Worm (Caenorhabditis elegans): Measurements from ENCODE around the gene hrg-3.

Gene hrg-3

DNA sequence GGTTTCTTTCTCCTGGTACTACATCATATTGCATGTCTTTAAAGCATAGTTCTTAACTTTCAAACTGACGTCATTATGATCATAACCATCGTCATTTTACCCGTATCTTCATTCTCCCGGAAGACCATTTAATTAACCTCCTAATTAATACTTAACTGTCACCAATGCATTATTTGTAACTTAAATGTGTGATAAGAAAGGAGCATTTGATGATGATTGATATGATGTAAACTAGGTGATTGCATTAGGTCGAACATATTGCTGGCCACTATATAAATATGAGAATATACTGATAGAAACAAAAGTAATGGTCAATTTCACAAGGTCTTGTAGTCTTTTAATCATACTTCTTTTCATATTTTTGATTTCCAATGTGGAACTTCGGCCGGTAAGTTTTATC, at the start of gene hrg-3:
hrg-3 (plus strand) TSS at position 227 of the 400 bp plus-strand sequence.
- TF ChIP-seq B0310.2 (tag; optimal IDR thresholded peaks at IDR 0.05) (no peak), hnd-1 (tag; optimal IDR thresholded peaks at IDR 0.05) (no peak), pes-1 (GFP tag; IDR thresholded peaks at IDR 0.05) (no peak), scrt-1 (GFP tag; IDR thresholded peaks at IDR 0.05) (no peak), tra-4 (tag; optimal IDR thresholded peaks at IDR 0.05) (no peak), ceh-36 (tag; optimal IDR thresholded peaks at IDR 0.05) (no peak), tbx-37 (GFP tag; conservative IDR thresholded peaks at IDR 0.05) (no peak), F13C5.2 (tag; optimal IDR thresholded peaks at IDR 0.05) (no peak), ceh-13 (GFP tag; optimal IDR thresholded peaks at IDR 0.05) (no peak), hmg-4 (GFP tag; optimal IDR thresholded peaks at IDR 0.05) (no peak), sea-1 (GFP tag; conservative IDR thresholded peaks at IDR 0.05) (no peak), ets-7 (tag; optimal IDR thresholded peaks at IDR 0.05) (no peak), ama-1 (optimal IDR thresholded peaks at IDR 0.05) (no peak), hmbx-1 (tag; optimal IDR thresholded peaks at IDR 0.05) (no peak), tbx-11 (GFP tag; IDR thresholded peaks at IDR 0.05) (no peak), flt-1 (GFP tag; IDR thresholded peaks at IDR 0.05) (no peak), aly-1 (tag; optimal IDR thresholded peaks at IDR 0.05) (no peak)

DNA sequence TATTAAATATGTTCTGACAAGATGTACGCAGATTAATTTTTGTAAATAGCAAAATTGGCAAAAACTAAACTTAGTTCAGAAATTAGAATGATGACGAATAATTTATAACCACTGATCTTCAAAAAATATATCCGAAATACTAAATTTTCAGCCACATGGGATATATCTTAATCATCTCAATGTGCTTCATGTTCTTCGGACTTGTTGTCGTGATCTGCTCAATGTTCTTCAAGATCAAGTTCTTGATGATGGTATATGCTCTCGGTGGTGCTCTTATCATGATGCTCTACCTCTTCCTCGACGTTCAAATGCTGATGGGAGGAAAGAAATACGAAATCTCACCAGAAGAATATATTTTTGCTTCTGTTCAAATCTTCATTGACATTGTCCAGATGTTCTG, 49.7 kb upstream of the hrg-3 start:
- TF ChIP-seq tra-4 (tag; optimal IDR thresholded peaks at IDR 0.05) (no peak), hnd-1 (tag; optimal IDR thresholded peaks at IDR 0.05) (no peak), hmbx-1 (tag; optimal IDR thresholded peaks at IDR 0.05) (no peak), tbx-37 (GFP tag; conservative IDR thresholded peaks at IDR 0.05) (no peak), pes-1 (GFP tag; IDR thresholded peaks at IDR 0.05) (no peak), flt-1 (GFP tag; IDR thresholded peaks at IDR 0.05) (no peak), ets-7 (tag; optimal IDR thresholded peaks at IDR 0.05) (no peak), sea-1 (GFP tag; conservative IDR thresholded peaks at IDR 0.05) (no peak), ceh-13 (GFP tag; optimal IDR thresholded peaks at IDR 0.05) (no peak), hmg-4 (GFP tag; optimal IDR thresholded peaks at IDR 0.05) (no peak), aly-1 (tag; optimal IDR thresholded peaks at IDR 0.05) (no peak), tbx-11 (GFP tag; IDR thresholded peaks at IDR 0.05) (no peak), ama-1 (optimal IDR thresholded peaks at IDR 0.05) (no peak), scrt-1 (GFP tag; IDR thresholded peaks at IDR 0.05) (no peak), F13C5.2 (tag; optimal IDR thresholded peaks at IDR 0.05) (no peak), B0310.2 (tag; optimal IDR thresholded peaks at IDR 0.05) (no peak), ceh-36 (tag; optimal IDR thresholded peaks at IDR 0.05) (no peak)

DNA sequence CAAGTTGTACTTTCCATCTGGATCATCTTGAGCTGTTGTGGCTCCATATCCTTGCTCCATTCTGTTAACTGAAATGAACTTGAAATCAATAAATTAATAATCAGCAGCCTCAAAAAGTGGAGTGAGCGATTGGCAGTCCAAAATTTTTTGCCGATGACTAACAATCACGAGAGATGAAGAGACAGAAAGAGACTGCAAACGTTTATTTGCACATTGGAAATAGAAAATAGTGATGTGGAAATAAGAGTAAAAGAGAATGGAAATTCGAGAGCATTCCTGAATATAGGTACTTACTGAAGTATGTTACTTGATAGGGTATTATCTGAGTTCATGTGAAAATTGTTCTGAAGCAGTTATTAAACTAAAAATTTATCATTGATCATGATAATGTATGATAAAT, 46.5 kb upstream of the hrg-3 start, which contains the start of gene tag-120:
tag-120 (minus strand) TSS at position 68 of the 400 bp plus-strand sequence.
- no peak for TF ChIP-seq flt-1 (GFP tag; IDR thresholded peaks at IDR 0.05)

DNA sequence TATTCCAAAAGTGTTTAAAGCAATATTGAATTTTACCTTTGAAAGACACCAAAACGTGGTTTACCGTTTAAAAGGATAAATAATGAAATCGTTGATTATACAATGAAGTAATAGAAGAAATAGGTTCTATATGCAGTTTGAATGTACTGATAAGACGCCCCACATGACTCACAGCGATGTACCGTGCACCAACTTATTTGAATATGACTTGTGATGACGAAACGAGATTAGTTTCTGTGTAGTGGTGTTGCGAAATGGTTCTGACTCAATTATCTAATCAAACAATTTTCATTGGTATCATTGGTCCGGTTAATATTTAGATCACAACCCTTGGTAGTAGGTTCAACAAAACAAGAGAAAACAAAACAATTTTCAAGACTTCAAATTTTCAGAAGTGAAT, 45.1 kb upstream of the hrg-3 start:
- TF ChIP-seq tbx-37 (GFP tag; conservative IDR thresholded peaks at IDR 0.05) = no peak
- TF ChIP-seq sea-1 (GFP tag; conservative IDR thresholded peaks at IDR 0.05) = no peak
- TF ChIP-seq ceh-36 (tag; optimal IDR thresholded peaks at IDR 0.05) = no peak

DNA sequence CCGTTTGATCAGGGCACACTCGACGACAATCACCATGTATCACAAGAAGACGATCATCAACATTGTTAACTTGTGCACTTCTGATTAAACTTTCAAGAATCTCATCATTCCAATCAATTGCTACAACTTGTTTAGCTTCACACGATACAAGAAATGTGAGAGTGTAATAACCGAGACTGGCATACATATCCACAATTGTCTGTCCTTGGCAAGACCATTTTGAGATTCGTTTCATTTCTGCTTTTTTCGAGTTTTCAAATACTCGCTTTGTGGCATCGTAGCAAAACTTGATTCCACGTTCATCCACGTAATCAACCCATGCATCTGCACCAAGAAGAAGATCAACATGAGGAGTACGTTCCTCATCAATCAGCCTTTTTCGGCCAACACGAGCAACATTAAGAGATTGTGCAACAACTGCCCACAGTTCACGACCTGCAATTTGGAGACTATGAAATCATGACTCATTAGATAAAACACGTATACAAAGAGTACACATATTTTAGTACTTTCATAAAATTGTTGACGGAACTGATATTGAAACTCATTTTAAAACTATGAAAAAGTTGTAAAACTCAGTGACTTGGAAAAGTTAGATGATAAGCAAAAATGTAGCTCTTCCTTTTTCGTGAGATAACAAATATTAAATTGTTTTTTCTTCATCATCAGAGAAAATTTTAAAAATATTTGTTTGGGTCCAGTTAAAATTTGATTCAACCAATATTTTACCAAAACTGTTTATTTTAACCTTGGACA, 43.7 kb upstream of the hrg-3 start:
- TF ChIP-seq ceh-36 (tag; optimal IDR thresholded peaks at IDR 0.05) = no peak

DNA sequence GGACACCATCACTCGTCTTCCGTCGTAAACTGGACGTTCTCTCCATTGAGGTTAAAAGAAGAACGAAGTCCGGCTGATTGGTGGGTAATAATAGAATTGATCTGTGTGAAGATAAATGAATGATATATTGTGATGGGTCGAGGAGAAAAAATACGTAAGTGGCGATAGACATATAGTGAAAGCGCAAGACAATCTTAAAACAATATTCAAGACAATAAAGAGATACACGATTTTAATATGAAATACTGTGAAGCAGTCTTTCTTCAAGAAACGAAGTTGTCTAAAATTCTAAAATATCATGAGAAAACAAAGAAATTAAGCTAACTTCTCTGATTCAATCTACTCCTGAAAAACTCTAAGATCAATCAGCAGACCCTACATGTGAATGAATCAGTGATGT, 42.7 kb upstream of the hrg-3 start, which contains the start of gene F40F9.10:
F40F9.10 (minus strand) TSS at position 101 of the 400 bp plus-strand sequence.
- TF ChIP-seq hnd-1 (tag; optimal IDR thresholded peaks at IDR 0.05) (no peak), ceh-13 (GFP tag; optimal IDR thresholded peaks at IDR 0.05) (no peak), scrt-1 (GFP tag; IDR thresholded peaks at IDR 0.05) (no peak), B0310.2 (tag; optimal IDR thresholded peaks at IDR 0.05) (no peak), ets-7 (tag; optimal IDR thresholded peaks at IDR 0.05) (no peak), flt-1 (GFP tag; IDR thresholded peaks at IDR 0.05) (no peak), hmbx-1 (tag; optimal IDR thresholded peaks at IDR 0.05) (no peak), aly-1 (tag; optimal IDR thresholded peaks at IDR 0.05) (no peak), F13C5.2 (tag; optimal IDR thresholded peaks at IDR 0.05) (no peak), ama-1 (optimal IDR thresholded peaks at IDR 0.05) (no peak), sea-1 (GFP tag; conservative IDR thresholded peaks at IDR 0.05) (no peak), tra-4 (tag; optimal IDR thresholded peaks at IDR 0.05) (no peak), ceh-36 (tag; optimal IDR thresholded peaks at IDR 0.05) (no peak), hmg-4 (GFP tag; optimal IDR thresholded peaks at IDR 0.05) (no peak)

DNA sequence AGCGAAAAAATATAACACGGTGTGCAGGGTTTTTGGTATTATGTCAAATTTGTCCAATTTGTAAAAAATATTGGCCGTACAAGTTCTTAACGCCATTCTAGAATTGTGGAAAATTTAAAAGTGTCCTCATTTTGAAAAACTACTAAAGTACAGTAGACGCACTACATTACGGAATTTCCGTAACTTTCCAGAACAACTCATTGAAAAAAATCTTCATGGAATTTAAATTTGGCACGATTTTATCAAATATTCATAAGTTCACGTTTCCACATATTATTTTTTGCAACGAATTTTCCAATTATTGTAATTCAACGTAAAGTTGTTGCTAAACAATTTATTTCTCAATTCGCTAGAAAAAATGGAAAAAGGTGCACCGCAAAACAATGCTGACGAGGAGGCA, 41.4 kb upstream of the hrg-3 start, which contains the start of gene F40F9.3:
F40F9.3 (plus strand) TSS at position 301 of the 400 bp plus-strand sequence.
- TF ChIP-seq F13C5.2 (tag; optimal IDR thresholded peaks at IDR 0.05) (no peak), tbx-37 (GFP tag; conservative IDR thresholded peaks at IDR 0.05) (no peak), tbx-11 (GFP tag; IDR thresholded peaks at IDR 0.05) (no peak), hmg-4 (GFP tag; optimal IDR thresholded peaks at IDR 0.05) (no peak), aly-1 (tag; optimal IDR thresholded peaks at IDR 0.05) (no peak), flt-1 (GFP tag; IDR thresholded peaks at IDR 0.05) (no peak), tra-4 (tag; optimal IDR thresholded peaks at IDR 0.05) (no peak), scrt-1 (GFP tag; IDR thresholded peaks at IDR 0.05) (no peak), ceh-36 (tag; optimal IDR thresholded peaks at IDR 0.05) (no peak), hnd-1 (tag; optimal IDR thresholded peaks at IDR 0.05) (no peak), ama-1 (optimal IDR thresholded peaks at IDR 0.05) (no peak), pes-1 (GFP tag; IDR thresholded peaks at IDR 0.05) (no peak), ceh-13 (GFP tag; optimal IDR thresholded peaks at IDR 0.05) (no peak), hmbx-1 (tag; optimal IDR thresholded peaks at IDR 0.05) (no peak), B0310.2 (tag; optimal IDR thresholded peaks at IDR 0.05) (no peak), sea-1 (GFP tag; conservative IDR thresholded peaks at IDR 0.05) (no peak), ets-7 (tag; optimal IDR thresholded peaks at IDR 0.05) (no peak)

DNA sequence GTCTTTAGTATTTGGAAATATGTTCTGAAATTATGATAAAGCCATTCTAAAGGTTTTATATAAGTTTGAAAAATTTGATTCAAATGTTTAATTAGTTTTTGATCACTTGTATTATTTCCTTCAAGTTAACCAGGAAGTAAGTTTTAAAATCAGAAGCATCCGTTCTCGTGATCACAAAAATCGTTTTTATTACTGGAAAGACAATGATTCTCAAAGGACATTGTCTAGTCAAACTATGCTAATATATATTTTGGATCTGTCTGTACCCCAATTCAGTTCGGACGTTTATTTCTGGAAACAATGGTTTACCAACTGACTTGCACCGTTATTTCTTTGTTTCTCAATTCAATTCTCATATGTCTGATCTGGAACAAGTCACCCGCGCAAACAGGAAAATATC, 39.9 kb upstream of the hrg-3 start, which contains the start of gene str-188:
str-188 (plus strand) TSS at position 301 of the 400 bp plus-strand sequence.
- no peak for TF ChIP-seq pes-1 (GFP tag; IDR thresholded peaks at IDR 0.05)

Measured in whole organism, early embryonic.